Worm (Caenorhabditis elegans): ENCODE results near the gene tag-52.

The tag-52 gene

DNA sequence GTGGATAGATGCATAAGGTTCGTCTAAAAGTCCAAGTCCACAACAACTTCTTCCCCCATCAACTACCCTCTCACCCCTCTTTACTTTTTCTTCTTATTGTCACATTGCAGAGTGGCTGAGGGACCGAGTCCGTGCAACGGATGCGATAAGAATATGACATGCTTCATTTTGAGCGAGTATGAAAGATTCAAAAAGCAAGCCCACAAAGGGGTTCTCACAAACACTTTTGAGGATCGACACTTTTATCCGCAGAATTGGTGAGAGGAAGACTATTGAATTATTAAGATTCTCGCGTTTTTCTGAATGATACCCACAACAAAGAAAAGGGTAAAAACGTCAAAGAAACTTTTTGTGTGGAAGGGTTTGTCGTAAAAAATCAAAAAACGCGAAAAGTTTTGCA lies 52.8 kb downstream of the tag-52 start:
- no peak for TF ChIP-seq ztf-11 (tag; optimal IDR thresholded peaks at IDR 0.05)
- TF ChIP-seq efl-1 (optimal IDR thresholded peaks at IDR 0.05): no peak
- peak in 1 of 2 experiments; percentile 87 for TF ChIP-seq efl-1 (GFP tag; optimal IDR thresholded peaks at IDR 0.05 in 1 of 2)
